Worm (Caenorhabditis elegans): ENCODE data around the gene nlp-46.

nlp-46 gene

ce11 chrV:12533635-12534150 is 27.6 kb upstream of the nlp-46 start:
- no peak for TF ChIP-seq nhr-28 (tag; optimal IDR thresholded peaks at IDR 0.05)
- TF ChIP-seq snpc-4 (tag; optimal IDR thresholded peaks at IDR 0.05): no peak
- TF ChIP-seq nhr-12 (tag; optimal IDR thresholded peaks at IDR 0.05): no peak
- TF ChIP-seq unc-39 (tag; optimal IDR thresholded peaks at IDR 0.05): no peak
- no peak for TF ChIP-seq elt-1 (tag; optimal IDR thresholded peaks at IDR 0.05; ENCODE audit: borderline replicate concordance, insufficient read depth)
- TF ChIP-seq ztf-11 (tag; optimal IDR thresholded peaks at IDR 0.05): no peak
- TF ChIP-seq nhr-237 (tag; optimal IDR thresholded peaks at IDR 0.05): no peak
- TF ChIP-seq sem-2 (GFP tag; optimal IDR thresholded peaks at IDR 0.05): no peak
- TF ChIP-seq lsy-2 (tag; optimal IDR thresholded peaks at IDR 0.05): no peak
- no peak for TF ChIP-seq ceh-43 (GFP tag; optimal IDR thresholded peaks at IDR 0.05)
- no peak for TF ChIP-seq ceh-39 (tag; optimal IDR thresholded peaks at IDR 0.05)
- TF ChIP-seq flh-1 (GFP tag; optimal IDR thresholded peaks at IDR 0.05): no peak
- TF ChIP-seq ceh-83 (GFP tag; optimal IDR thresholded peaks at IDR 0.05): no peak
- TF ChIP-seq elt-3 (tag; optimal IDR thresholded peaks at IDR 0.05): no peak

- TF ChIP-seq zip-8 (tag; optimal IDR thresholded peaks at IDR 0.05) (peak; percentile 75), nhr-237 (tag; optimal IDR thresholded peaks at IDR 0.05) (no peak), hlh-1 (tag; optimal IDR thresholded peaks at IDR 0.05) (no peak)
Measured at ce11 chrV:12532369-12532768, 26.3 kb upstream of the nlp-46 start.

- TF ChIP-seq nhr-76 (tag; optimal IDR thresholded peaks at IDR 0.05) (no peak), ces-1 (GFP tag; optimal IDR thresholded peaks at IDR 0.05) (peak; percentile 5), elt-3 (tag; optimal IDR thresholded peaks at IDR 0.05) (no peak), cnd-1 (tag; optimal IDR thresholded peaks at IDR 0.05) (no peak), flh-1 (GFP tag; optimal IDR thresholded peaks at IDR 0.05) (no peak), lin-13 (tag; optimal IDR thresholded peaks at IDR 0.05) (no peak), ham-2 (GFP tag; optimal IDR thresholded peaks at IDR 0.05) (no peak), unc-62 (GFP tag; optimal IDR thresholded peaks at IDR 0.05) (no peak), bed-3 (GFP tag; optimal IDR thresholded peaks at IDR 0.05) (no peak)
Measured at ce11 chrV:12531084-12531483, 25.0 kb upstream of the nlp-46 start.

- TF ChIP-seq bed-3 (GFP tag; optimal IDR thresholded peaks at IDR 0.05): no peak
- no peak for TF ChIP-seq ces-1 (GFP tag; optimal IDR thresholded peaks at IDR 0.05)
- no peak for TF ChIP-seq mab-5 (tag; optimal IDR thresholded peaks at IDR 0.05)
- TF ChIP-seq sem-2 (GFP tag; optimal IDR thresholded peaks at IDR 0.05): no peak
- TF ChIP-seq elt-3 (tag; optimal IDR thresholded peaks at IDR 0.05): no peak
- TF ChIP-seq nhr-76 (tag; optimal IDR thresholded peaks at IDR 0.05): no peak
- TF ChIP-seq ceh-39 (tag; optimal IDR thresholded peaks at IDR 0.05): no peak
Measured at ce11 chrV:12530129-12530528, 24.0 kb upstream of the nlp-46 start.

- TF ChIP-seq lsy-2 (tag; optimal IDR thresholded peaks at IDR 0.05) (no peak), hlh-1 (tag; optimal IDR thresholded peaks at IDR 0.05) (no peak), lin-13 (tag; optimal IDR thresholded peaks at IDR 0.05) (no peak), tbx-8 (GFP tag; optimal IDR thresholded peaks at IDR 0.05) (no peak), nhr-237 (tag; optimal IDR thresholded peaks at IDR 0.05) (no peak), cnd-1 (tag; optimal IDR thresholded peaks at IDR 0.05) (no peak), ham-2 (GFP tag; optimal IDR thresholded peaks at IDR 0.05) (no peak), unc-39 (tag; optimal IDR thresholded peaks at IDR 0.05) (no peak), bed-3 (GFP tag; optimal IDR thresholded peaks at IDR 0.05) (no peak), sptf-1 (tag; optimal IDR thresholded peaks at IDR 0.05) (no peak), unc-120 (tag; optimal IDR thresholded peaks at IDR 0.05; ENCODE audit: poor library complexity, severe bottlenecking) (no peak), ceh-83 (GFP tag; optimal IDR thresholded peaks at IDR 0.05) (no peak), M03D4.4 (tag; optimal IDR thresholded peaks at IDR 0.05) (no peak), ztf-11 (tag; optimal IDR thresholded peaks at IDR 0.05) (no peak), nhr-12 (tag; optimal IDR thresholded peaks at IDR 0.05) (no peak), mls-2 (tag; optimal IDR thresholded peaks at IDR 0.05) (no peak), ces-1 (GFP tag; optimal IDR thresholded peaks at IDR 0.05) (no peak), unc-62 (GFP tag; optimal IDR thresholded peaks at IDR 0.05) (no peak), drap-1 (GFP tag; optimal IDR thresholded peaks at IDR 0.05) (no peak), elt-1 (tag; optimal IDR thresholded peaks at IDR 0.05; ENCODE audit: borderline replicate concordance, insufficient read depth) (no peak)
Measured at ce11 chrV:12528919-12529318, 22.8 kb upstream of the nlp-46 start.

All from whole organism, mixed stage, embryonic.